Worm (Caenorhabditis elegans): ENCODE results near the gene srx-95.
A peak's percentile ranks its signal among the peaks of the same experiment; 100 is the strongest.

Gene srx-95

ce11 chrII:6782738-6783163, 28.2 kb upstream of the srx-95 start:
- TF ChIP-seq nhr-19 (GFP tag; conservative IDR thresholded peaks at IDR 0.05) (no peak; the same call in 1 of the 2 replicates), fkh-10 (GFP tag; optimal IDR thresholded peaks at IDR 0.05) (peak; percentile 1), ceh-82 (tag; optimal IDR thresholded peaks at IDR 0.05) (peak in 1 of 3 experiments; percentile 61), mab-9 (GFP tag; IDR thresholded peaks at IDR 0.05) (no peak), egl-13 (tag; optimal IDR thresholded peaks at IDR 0.05) (peak; percentile 56), nhr-237 (tag; optimal IDR thresholded peaks at IDR 0.05) (no peak), F16B12.6 (tag; optimal IDR thresholded peaks at IDR 0.05) (no peak), fkh-8 (tag; optimal IDR thresholded peaks at IDR 0.05) (peak; percentile 84), unc-62 (GFP tag; optimal IDR thresholded peaks at IDR 0.05) (no peak), nhr-90 (tag; optimal IDR thresholded peaks at IDR 0.05; ENCODE audit: poor library complexity) (no peak), Y116A8C.19 (tag; optimal IDR thresholded peaks at IDR 0.05; ENCODE audit: borderline replicate concordance) (no peak), hpl-2 (GFP tag; optimal IDR thresholded peaks at IDR 0.05) (no peak), C04F5.9 (tag; optimal IDR thresholded peaks at IDR 0.05) (no peak), tbx-2 (tag; optimal IDR thresholded peaks at IDR 0.05) (peak; percentile 15), elt-3 (tag; optimal IDR thresholded peaks at IDR 0.05) (peak in 1 of 6 experiments; percentile 8), xbp-1 (tag; optimal IDR thresholded peaks at IDR 0.05) (peak; percentile 7), nhr-28 (tag; optimal IDR thresholded peaks at IDR 0.05) (no peak), nhr-11 (tag; optimal IDR thresholded peaks at IDR 0.05) (no peak), elt-2 (tag; optimal IDR thresholded peaks at IDR 0.05) (no peak), nhr-84 (tag; optimal IDR thresholded peaks at IDR 0.05) (no peak), aly-2 (tag; optimal IDR thresholded peaks at IDR 0.05) (no peak), ceh-8 (GFP tag; optimal IDR thresholded peaks at IDR 0.05) (no peak), fkh-4 (tag; optimal IDR thresholded peaks at IDR 0.05; ENCODE audit: borderline replicate concordance) (no peak), pax-3 (tag; optimal IDR thresholded peaks at IDR 0.05) (peak; percentile 70), ces-1 (GFP tag; optimal IDR thresholded peaks at IDR 0.05) (no peak), ceh-88 (GFP tag; IDR thresholded peaks at IDR 0.05) (no peak), grh-1 (GFP tag; IDR thresholded peaks at IDR 0.05) (no peak), dsc-1 (tag; optimal IDR thresholded peaks at IDR 0.05) (no peak), nhr-71 (tag; optimal IDR thresholded peaks at IDR 0.05) (peak; percentile 75), unc-86 (tag; optimal IDR thresholded peaks at IDR 0.05) (peak; percentile 32), ceh-63 (GFP tag; optimal IDR thresholded peaks at IDR 0.05) (no peak), nhr-47 (tag; optimal IDR thresholded peaks at IDR 0.05) (peak; percentile 65), lir-3 (tag; optimal IDR thresholded peaks at IDR 0.05; ENCODE audit: poor library complexity) (peak; percentile 7), pqm-1 (tag; optimal IDR thresholded peaks at IDR 0.05) (no peak), unc-30 (tag; optimal IDR thresholded peaks at IDR 0.05) (no peak), zag-1 (tag; optimal IDR thresholded peaks at IDR 0.05) (no peak), lsy-2 (tag; optimal IDR thresholded peaks at IDR 0.05) (peak; percentile 49 to 75), nhr-12 (tag; optimal IDR thresholded peaks at IDR 0.05) (no peak), fos-1 (tag; optimal IDR thresholded peaks at IDR 0.05) (no peak), isw-1 (GFP tag; IDR thresholded peaks at IDR 0.05) (peak; percentile 52), dpl-1 (GFP tag; optimal IDR thresholded peaks at IDR 0.05) (peak; percentile 1 to 44 (median 30)), jun-1 (tag; optimal IDR thresholded peaks at IDR 0.05) (peak; percentile 51), egl-27 (tag; optimal IDR thresholded peaks at IDR 0.05) (no peak), blmp-1 (tag; optimal IDR thresholded peaks at IDR 0.05) (no peak), zip-4 (GFP tag; optimal IDR thresholded peaks at IDR 0.05) (peak; percentile 93), lin-15B (tag; optimal IDR thresholded peaks at IDR 0.05) (peak; percentile 48), C34B4.2 (tag; optimal IDR thresholded peaks at IDR 0.05) (no peak), sox-4 (tag; optimal IDR thresholded peaks at IDR 0.05) (no peak), C16A3.4 (tag; optimal IDR thresholded peaks at IDR 0.05) (peak; percentile 36), snpc-4 (tag; optimal IDR thresholded peaks at IDR 0.05) (peak; percentile 40), sptf-1 (tag; optimal IDR thresholded peaks at IDR 0.05) (no peak), hlh-4 (tag; optimal IDR thresholded peaks at IDR 0.05) (no peak), tlp-1 (tag; optimal IDR thresholded peaks at IDR 0.05) (no peak), nhr-76 (tag; optimal IDR thresholded peaks at IDR 0.05) (no peak)
